Worm (Caenorhabditis elegans): ENCODE data around the gene bpl-1.

DNA sequence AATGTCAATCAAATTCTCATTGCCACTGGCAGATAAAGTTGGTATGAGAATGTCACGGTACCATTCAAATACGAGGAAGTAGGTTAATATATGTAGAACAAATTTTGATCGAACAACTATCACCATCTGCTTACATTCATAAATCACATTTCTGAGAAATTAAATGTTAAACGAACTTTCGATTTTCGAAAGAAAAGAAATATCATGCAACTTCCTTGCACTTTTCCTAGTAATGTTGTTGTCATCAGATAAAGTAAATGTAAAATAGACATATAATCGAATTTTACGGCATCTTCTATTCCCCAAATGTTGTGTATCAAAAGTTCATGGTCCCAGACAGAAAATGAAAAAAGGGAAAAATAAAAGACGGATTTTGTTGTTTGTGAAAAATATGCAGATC is 37.4 kb downstream of the bpl-1 start:
- TF ChIP-seq sox-4 (tag; optimal IDR thresholded peaks at IDR 0.05) (no peak), ama-1 (optimal IDR thresholded peaks at IDR 0.05) (no peak), elt-2 (tag; optimal IDR thresholded peaks at IDR 0.05) (no peak), Y22D7AL.16 (tag; optimal IDR thresholded peaks at IDR 0.05) (no peak), sdc-2 (tag; optimal IDR thresholded peaks at IDR 0.05) (no peak), syd-9 (tag; optimal IDR thresholded peaks at IDR 0.05) (no peak), pha-4 (tag; optimal IDR thresholded peaks at IDR 0.05) (no peak)
